Worm (Caenorhabditis elegans): ENCODE results near the gene C55B6.7.

The C55B6.7 gene

ce11 chrX:7157483-7157882 lies 34.3 kb downstream of the C55B6.7 start:
- no peak for TF ChIP-seq unc-62 (GFP tag; optimal IDR thresholded peaks at IDR 0.05)

- no peak for TF ChIP-seq unc-62 (GFP tag; optimal IDR thresholded peaks at IDR 0.05)
Observed at ce11 chrX:7155879-7156278, 35.9 kb downstream of the C55B6.7 start, which contains the start of gene C54D1.7. Gene C54D1.7 (minus strand): TSS chrX:7156035.

DNA sequence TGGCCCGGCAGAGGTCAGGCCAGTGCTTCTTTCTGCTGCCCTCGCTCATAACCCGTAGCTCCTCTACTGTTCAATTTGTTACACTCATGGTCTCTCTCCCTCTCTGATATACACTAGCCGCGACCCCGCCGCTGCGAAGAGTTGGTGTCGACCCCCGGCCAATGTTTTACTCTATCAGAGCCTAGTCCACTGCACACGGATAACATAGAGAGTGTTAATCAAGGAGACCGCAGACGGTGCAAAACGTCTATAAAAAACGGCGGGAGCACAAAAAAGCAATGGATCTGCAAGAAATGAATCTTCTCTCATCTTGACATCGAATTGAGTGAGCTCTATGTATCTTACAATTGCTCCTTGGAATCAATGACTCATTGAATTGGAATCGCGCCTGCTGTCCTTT lies 38.3 kb downstream of the C55B6.7 start:
- no peak for TF ChIP-seq unc-62 (GFP tag; optimal IDR thresholded peaks at IDR 0.05)

DNA sequence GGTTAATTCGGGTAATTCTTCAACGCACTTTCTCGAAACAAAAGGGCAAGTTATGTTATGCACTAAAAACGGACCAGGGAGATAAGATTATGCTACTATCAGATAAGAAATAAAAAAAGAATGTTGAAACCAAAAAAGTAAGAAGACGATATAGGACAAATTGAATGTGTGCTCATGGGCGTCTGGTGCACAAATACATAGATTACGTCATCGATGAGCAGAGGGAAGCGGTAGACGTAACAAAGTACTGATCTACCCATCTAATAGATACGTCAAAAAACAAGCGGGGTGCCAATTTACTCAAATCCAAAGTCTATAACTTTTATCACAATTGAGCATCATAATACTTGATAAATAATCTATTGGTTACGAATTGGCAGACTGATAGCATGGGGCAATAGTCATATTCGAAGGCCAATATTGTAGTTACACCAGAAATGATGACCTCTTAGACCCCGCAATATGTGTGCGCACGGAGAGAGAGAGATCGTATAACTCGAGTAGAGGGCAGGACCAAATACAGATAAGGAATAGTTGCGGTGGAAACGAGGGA lies 39.7 kb downstream of the C55B6.7 start:
- TF ChIP-seq unc-62 (GFP tag; optimal IDR thresholded peaks at IDR 0.05): no peak

DNA sequence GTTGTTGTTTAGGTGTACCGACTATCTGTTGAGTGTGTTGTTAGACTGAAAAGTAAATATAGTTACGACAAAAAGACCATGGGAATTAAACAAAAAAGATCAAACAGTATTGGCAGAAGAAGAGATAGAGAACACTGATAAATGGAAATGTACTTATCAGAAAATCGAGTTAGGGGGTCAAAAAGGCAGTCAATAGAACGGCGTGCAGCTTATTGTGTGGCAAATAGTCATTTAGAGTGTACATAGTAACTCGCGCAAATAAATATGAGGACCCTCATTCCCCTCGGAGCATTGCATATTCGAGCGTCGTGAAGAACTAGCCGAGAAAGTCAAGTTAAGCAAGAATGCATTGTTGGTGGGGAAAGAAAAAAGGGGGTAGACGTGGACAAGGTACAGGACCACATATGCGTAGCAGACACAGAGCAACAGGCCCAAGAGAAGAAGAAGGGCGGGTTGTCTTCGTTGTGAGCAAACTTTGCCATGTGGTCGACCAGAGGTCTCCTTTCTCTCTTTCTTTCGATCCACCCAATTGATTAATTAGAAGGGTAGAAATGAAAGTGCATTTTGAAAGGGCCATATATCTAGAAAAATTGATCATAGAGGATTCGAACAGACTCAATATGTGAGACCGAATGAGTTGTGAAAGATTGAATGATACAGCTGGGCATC lies 40.5 kb downstream of the C55B6.7 start, which contains the start of gene lam-2:
Gene lam-2, minus strand, starts transcription at position 51 of the 669 bp plus-strand sequence.
- TF ChIP-seq unc-62 (GFP tag; optimal IDR thresholded peaks at IDR 0.05): no peak

- no peak for TF ChIP-seq unc-62 (GFP tag; optimal IDR thresholded peaks at IDR 0.05)
Observed at ce11 chrX:7149670-7150069, 42.1 kb downstream of the C55B6.7 start.

- TF ChIP-seq unc-62 (GFP tag; optimal IDR thresholded peaks at IDR 0.05): no peak
Observed at ce11 chrX:7143515-7143914, 48.3 kb downstream of the C55B6.7 start, which contains the start of gene alh-10. Gene alh-10 (minus strand): TSS chrX:7143641.

Data from whole organism, dauer.